Fruit fly (Drosophila melanogaster) Kc167 (cell line): ENCODE measurements around the gene eag.

Experiments used
- Myc ChIP-seq: fragments of >200 bp; optimal IDR thresholded peaks from 2 replicates; lab custom pipeline; 2017; ENCODE audit warnings: missing external identifiers
- Sin3A ChIP-seq: fragments of >200 bp; optimal IDR thresholded peaks from 2 replicates; lab custom pipeline; 2018; ENCODE audit warnings: missing external identifiers
- h ChIP-seq: fragments of >200 bp; optimal IDR thresholded peaks from 3 replicates; lab custom pipeline; 2018; ENCODE audit warnings: missing external identifiers
- insv ChIP-seq: fragments of >200 bp; optimal IDR thresholded peaks from 3 replicates; lab custom pipeline; 2018; ENCODE audit warnings: missing external identifiers
- psq ChIP-seq: fragments of >200 bp; optimal IDR thresholded peaks from 2 replicates; lab custom pipeline; 2017; ENCODE audit warnings: missing external identifiers
- ttk ChIP-seq: sonication (Bioruptor generic); optimal IDR thresholded peaks from 2 replicates; lab custom pipeline; 2017; ENCODE audit warnings: missing external identifiers

The eag gene

DNA sequence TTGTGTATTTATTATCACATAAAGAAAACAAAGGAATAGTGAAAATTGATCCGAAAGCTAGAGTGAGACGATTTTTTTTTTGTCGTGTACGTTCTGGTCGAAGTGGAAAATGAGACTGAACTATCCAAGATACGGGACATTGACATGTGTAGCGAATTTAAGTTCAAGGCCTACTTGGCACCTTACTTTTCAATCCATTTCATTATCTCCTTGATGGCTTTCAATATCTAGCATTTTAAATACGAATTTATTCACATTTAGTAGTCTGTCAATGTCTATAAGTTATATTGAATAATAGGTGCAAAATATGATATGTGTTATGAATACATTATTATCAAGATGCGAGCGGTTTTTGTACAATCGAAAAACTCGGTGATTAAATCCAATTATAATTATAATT, 26.4 kb upstream of the eag start, which contains the start of gene CG32591:
CG32591 (minus strand) TSS at position 101 of the 400 bp plus-strand sequence.
- TF ChIP-seq h (lab: Kevin White, UChicago) (no peak), insv (lab: Kevin White, UChicago) (no peak), Sin3A (no peak)

- TF ChIP-seq ttk (lab: Kevin White, UChicago) (no peak), Sin3A (no peak), psq (lab: Kevin White, UChicago) (no peak), insv (lab: Kevin White, UChicago) (no peak), Myc (lab: Kevin White, UChicago) (no peak), h (lab: Kevin White, UChicago) (no peak)
These were observed 25.5 kb upstream of the eag start for dm6 chrX:14929813-14930212.

DNA sequence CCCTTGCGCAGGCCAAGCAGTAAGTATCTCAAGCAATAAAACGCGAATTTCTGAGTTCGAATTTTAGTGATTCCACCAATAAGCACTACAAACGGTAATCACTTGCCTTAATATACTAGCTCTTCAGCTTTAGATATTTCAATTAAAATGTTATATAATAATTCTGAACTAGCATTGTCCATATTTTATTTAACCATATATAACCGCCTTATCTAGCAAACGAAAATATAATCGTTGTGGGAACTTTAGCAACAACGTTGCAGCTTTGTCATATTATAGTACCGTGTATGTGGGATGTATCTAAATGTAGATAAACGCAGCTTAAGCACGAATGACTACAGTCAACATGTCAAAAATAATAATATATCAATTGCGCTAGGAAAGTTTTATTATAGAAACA, 24.0 kb upstream of the eag start:
- TF ChIP-seq ttk (lab: Kevin White, UChicago): no peak
- no peak for TF ChIP-seq h (lab: Kevin White, UChicago)
- no peak for TF ChIP-seq Myc (lab: Kevin White, UChicago)
- no peak for TF ChIP-seq psq (lab: Kevin White, UChicago)
- TF ChIP-seq Sin3A: no peak
- no peak for TF ChIP-seq insv (lab: Kevin White, UChicago)

DNA sequence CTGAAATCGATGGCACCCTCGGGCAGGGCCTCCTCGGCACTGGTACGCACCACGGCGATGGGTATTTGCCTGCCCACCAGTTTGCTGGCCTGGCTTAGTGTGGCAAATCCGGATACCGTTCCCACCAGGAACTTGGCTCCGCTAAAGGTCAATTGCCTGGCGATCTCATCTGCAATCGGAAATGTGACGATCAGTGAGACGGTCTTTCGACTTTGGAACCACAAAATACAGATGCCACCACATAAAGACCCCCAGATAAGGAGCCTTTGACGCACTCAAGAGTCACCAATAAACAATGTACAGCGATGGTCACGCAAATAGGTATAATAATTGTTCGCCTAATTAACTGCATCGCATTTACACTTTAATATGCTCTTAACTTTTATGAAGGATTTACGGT, 19.0 kb upstream of the eag start:
- no peak for TF ChIP-seq insv (lab: Kevin White, UChicago)
- TF ChIP-seq h (lab: Kevin White, UChicago): no peak
- TF ChIP-seq Sin3A: no peak
- no peak for TF ChIP-seq psq (lab: Kevin White, UChicago)
- no peak for TF ChIP-seq Myc (lab: Kevin White, UChicago)
- no peak for TF ChIP-seq ttk (lab: Kevin White, UChicago)

DNA sequence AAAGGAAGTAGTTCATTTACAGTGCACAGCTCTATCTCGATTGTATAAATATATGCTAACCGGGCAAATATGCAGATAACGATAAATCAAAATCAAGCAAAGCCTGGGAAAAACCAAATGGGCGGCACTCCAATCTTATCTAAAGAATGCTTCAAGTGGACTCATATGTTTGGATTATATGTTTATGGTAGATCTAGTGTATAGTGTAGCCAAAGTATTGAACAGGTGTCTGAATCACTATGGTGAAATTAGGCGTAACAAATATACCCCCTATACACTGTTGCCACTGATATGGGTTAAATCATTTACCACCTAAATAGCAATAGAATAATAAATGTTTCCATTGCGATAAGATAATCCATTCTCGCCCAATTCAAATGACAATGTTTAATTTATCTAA, 8.8 kb upstream of the eag start:
- TF ChIP-seq h (lab: Kevin White, UChicago) (no peak), Sin3A (no peak), Myc (lab: Kevin White, UChicago) (no peak), ttk (lab: Kevin White, UChicago) (no peak), insv (lab: Kevin White, UChicago) (no peak), psq (lab: Kevin White, UChicago) (no peak)

DNA sequence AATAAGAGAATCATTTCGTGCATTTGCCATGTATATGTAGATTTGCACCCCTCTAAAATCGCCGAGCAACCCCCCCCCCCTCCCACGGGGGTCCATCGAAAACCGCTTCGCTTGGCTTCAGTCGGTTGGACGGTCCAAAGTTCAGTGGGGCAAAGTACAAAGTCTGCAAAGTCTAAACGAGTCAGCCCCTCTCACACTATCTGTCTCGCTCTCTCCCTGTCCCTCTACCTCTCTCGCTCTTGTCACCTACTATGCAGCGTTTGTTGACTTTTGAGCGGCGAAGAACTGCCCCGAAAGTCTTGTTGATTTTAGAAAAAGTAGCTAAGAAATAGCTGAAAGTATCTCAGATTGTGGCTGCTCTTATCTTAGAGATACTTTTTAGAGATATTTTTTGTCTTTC, 7.9 kb upstream of the eag start:
- no peak for TF ChIP-seq Myc (lab: Kevin White, UChicago)
- no peak for TF ChIP-seq Sin3A
- TF ChIP-seq h (lab: Kevin White, UChicago): no peak
- TF ChIP-seq psq (lab: Kevin White, UChicago): no peak
- no peak for TF ChIP-seq ttk (lab: Kevin White, UChicago)
- no peak for TF ChIP-seq insv (lab: Kevin White, UChicago)

DNA sequence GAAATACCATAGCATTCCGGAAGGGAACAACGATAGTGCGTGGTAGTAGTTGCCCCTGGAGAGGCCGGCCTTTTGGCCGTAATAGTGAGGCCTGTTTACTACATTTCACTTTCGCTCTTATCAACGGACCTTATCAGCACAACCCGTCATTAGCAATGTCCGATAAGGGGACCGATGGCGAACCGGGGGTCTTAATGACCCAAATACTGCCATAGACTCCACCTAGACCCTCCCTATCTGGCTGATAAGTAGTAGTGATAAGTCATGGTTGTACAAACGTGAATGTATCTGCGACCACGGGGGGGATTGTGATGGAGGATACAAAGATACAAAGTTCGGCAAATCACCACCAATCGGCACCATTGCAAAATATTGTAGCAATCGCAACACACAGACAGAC, 6.0 kb upstream of the eag start:
- no peak for TF ChIP-seq h (lab: Kevin White, UChicago)
- TF ChIP-seq Myc (lab: Kevin White, UChicago): no peak
- no peak for TF ChIP-seq psq (lab: Kevin White, UChicago)
- TF ChIP-seq ttk (lab: Kevin White, UChicago): no peak
- no peak for TF ChIP-seq insv (lab: Kevin White, UChicago)
- TF ChIP-seq Sin3A: no peak

- no peak for TF ChIP-seq psq (lab: Kevin White, UChicago)
- TF ChIP-seq Sin3A: no peak
- no peak for TF ChIP-seq h (lab: Kevin White, UChicago)
- TF ChIP-seq Myc (lab: Kevin White, UChicago): no peak
- no peak for TF ChIP-seq insv (lab: Kevin White, UChicago)
- TF ChIP-seq ttk (lab: Kevin White, UChicago): no peak
These were observed 4.7 kb upstream of the eag start for dm6 chrX:14950273-14951272.

DNA sequence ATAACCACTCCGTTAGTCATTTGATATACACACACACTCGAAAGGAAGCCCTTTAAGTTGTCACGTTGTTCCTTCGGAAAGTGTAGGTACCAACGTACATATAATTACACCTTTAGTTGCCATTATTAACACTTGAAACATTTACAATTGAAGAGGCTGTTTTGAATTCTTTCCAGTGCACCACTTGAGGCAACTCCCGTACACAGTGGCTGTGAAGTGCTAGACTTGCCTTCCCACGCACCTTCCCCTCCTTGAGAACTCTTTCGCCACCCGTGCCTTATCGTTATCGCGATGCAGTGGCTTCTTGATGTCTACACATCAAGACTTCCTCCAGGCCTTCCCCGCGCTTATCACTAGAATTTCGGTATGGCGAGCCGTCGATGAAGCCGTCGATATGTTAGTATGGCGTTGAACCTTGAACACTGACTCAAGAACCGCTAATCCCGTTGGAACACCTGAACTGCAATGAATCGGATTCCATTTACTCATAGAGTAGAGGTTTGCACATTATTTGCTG, 3.9 kb upstream of the eag start:
- TF ChIP-seq Myc (lab: Kevin White, UChicago) (no peak), psq (lab: Kevin White, UChicago) (no peak), h (lab: Kevin White, UChicago) (no peak), ttk (lab: Kevin White, UChicago) (no peak), insv (lab: Kevin White, UChicago) (no peak), Sin3A (no peak)

DNA sequence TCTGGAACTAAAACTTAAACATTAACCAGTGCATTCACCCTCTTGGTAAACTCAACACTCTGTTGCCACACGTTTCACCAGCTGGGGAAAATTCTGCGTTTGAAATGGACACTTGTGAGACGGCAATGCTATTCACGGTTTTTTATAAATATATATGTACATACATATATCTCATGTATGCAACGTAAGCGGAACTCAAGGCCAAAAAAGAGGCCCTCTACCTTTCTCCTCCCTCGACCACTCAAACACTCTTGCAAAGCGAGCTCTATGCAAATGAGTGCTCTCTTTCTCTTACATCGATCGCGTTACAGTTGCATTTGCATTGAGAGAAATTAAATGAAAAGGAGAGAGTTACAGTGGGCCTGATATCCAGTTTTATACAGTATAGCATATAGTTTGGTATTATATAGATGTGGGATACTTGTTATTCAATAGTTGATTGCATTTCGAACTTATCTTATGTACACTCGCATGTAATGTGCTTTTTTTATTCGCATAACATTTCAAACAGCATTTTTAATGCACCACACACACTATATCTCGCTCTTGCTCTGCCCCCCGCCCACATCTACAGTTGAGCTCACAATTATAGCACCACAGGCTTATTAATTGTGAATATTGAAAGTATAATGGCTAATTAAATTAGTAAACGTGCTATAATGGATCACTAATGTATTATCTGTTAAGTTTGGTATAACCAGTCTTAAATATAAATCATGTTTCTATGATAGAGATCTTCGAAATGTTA, 3.0 kb upstream of the eag start:
- TF ChIP-seq insv (lab: Kevin White, UChicago) (no peak), h (lab: Kevin White, UChicago) (no peak), psq (lab: Kevin White, UChicago) (no peak), Sin3A (no peak)
